Worm (Caenorhabditis elegans): Measurements from ENCODE around the gene D1054.8.

DNA sequence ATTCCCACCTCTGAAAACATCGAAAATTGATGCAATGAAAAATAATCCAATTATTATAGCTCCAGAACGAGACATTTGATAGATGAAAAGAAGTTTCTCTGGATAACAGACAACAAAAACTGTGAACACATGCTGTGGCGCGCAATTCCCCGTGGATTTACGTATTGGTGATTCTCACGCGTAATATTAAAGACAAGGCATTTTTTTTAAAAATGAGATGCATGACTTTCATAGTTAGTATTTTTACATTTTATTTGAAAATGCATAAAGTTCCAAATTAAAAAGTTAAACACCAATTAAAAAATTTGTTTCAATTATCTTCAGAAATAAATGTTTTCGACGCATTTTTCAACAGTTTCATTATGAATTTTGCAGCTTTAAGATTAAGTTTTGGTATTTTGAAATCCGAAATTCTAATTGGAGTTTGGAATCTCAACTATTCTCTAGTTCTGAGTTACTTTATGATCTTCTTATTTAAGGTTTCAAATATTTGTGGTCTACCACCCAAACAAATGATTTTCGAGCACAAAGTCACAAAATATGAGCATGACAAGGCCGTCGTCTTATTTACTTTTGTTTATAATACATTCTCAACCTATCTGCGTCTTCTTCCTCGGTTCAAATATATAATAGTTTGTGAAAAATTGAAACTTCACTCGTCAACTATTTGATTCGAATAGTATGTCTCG, 36.7 kb upstream of the D1054.8 start, which contains the start of the genes selt-1.2 and F28H7.2:
- TF ChIP-seq zip-8 (tag; optimal IDR thresholded peaks at IDR 0.05) (no peak), elt-1 (tag; optimal IDR thresholded peaks at IDR 0.05; ENCODE audit: borderline replicate concordance, insufficient read depth) (no peak), unc-39 (tag; optimal IDR thresholded peaks at IDR 0.05) (no peak), lsy-2 (tag; optimal IDR thresholded peaks at IDR 0.05) (no peak), snpc-4 (tag; optimal IDR thresholded peaks at IDR 0.05) (no peak), nhr-76 (tag; optimal IDR thresholded peaks at IDR 0.05) (no peak), lin-32 (GFP tag; optimal IDR thresholded peaks at IDR 0.05) (no peak), sem-2 (GFP tag; optimal IDR thresholded peaks at IDR 0.05) (no peak), ceh-83 (GFP tag; optimal IDR thresholded peaks at IDR 0.05) (no peak), nhr-237 (tag; optimal IDR thresholded peaks at IDR 0.05) (no peak), unc-62 (GFP tag; optimal IDR thresholded peaks at IDR 0.05) (no peak), ces-1 (GFP tag; optimal IDR thresholded peaks at IDR 0.05) (no peak), hlh-1 (tag; optimal IDR thresholded peaks at IDR 0.05) (no peak)

Measured in whole organism, mixed stage, embryonic.